Worm (Caenorhabditis elegans): Measurements from ENCODE around the gene C38D9.2.

DNA sequence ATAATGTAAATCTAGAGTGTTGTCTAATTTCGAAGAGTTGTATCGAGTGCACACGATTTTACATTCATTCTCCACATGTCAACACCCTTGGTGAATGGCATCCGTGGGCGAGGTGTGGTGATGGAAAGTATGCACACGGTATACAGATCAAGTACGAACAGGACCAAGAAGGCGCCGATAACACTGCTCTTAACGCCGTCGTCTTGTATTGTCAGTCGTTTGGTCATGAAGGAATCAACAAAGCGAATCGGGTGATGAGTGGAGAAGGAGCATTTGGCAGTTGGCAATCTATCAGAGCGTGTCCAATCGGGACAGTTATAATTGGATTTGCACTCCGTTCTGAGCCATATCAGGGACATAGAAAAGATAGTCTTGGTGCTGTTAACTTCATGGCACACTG, 33.8 kb upstream of the C38D9.2 start:
- no peak for TF ChIP-seq W03F9.2 (tag; optimal IDR thresholded peaks at IDR 0.05)
- no peak for TF ChIP-seq him-1 (tag; optimal IDR thresholded peaks at IDR 0.05)
